Worm (Caenorhabditis elegans): ENCODE data around the gene ctns-1.
A peak's percentile ranks its signal among the peaks of the same experiment; 100 is the strongest.

Gene ctns-1

DNA sequence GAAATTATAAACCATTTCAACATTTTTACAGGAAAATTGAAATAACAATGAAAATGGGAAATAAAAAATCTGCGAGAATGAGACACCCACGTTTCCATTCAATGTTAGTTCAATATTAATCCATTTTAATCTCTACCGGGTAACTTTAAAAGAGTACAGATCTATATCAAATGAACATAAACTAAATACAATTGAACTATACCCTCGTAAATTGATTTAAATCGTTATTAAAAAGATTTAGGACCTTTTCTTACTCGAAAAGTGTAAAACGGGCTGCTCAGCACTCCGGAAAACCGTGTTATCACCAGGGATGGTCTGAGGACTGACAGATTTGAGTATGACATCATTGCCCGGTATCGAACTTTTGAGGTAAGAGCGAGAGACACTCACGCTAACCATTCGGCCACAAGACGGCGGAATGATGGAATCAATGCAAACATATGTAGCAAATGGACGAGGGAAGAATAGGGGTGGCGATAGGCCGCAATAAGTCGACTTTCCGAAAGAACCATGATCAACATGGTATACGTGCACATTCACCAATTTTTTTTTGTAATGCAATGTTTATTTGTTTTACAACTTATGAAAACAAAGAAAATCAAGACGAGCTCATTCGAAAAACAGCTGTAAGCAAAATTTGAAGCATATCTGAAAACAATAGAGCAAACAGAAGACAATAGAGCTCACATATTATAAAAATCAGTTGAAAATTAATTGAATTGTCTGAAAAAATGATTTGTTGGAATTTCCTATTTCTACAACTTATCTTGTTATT lies 29.6 kb downstream of the ctns-1 start, which contains the start of the genes chst-1 and C41C4.9:
Gene chst-1 (minus strand): TSS at position 51 of the 775 bp plus-strand sequence.
Gene C41C4.9 (plus strand): TSS at position 725 of the 775 bp plus-strand sequence.
- peak in 1 of 2 experiments; percentile 89 for TF ChIP-seq unc-62 (GFP tag; optimal IDR thresholded peaks at IDR 0.05 in 1 of 2)
- no peak for TF ChIP-seq unc-62 (tag; optimal IDR thresholded peaks at IDR 0.05)
- TF ChIP-seq snpc-4 (tag; optimal IDR thresholded peaks at IDR 0.05) = peak; percentile 3
- TF ChIP-seq skn-1 (tag; optimal IDR thresholded peaks at IDR 0.05) = no peak
- TF ChIP-seq daf-8 (GFP tag; IDR thresholded peaks at IDR 0.05) = 0 out of 2 replicates have a peak, but pooled peaks have one; percentile 70
- TF ChIP-seq hlh-11 (tag; optimal IDR thresholded peaks at IDR 0.05) = peak; percentile 74
- no peak for TF ChIP-seq lin-15B (tag; optimal IDR thresholded peaks at IDR 0.05)
- peak; percentile 84 for TF ChIP-seq nhr-102 (tag; optimal IDR thresholded peaks at IDR 0.05)
- TF ChIP-seq R02D3.7 (tag; optimal IDR thresholded peaks at IDR 0.05) = no peak
- TF ChIP-seq Y48G9A.11 (GFP tag; IDR thresholded peaks at IDR 0.05) = peak; percentile 84; the same call in 1 of the 2 replicates
- peak; percentile 88 for TF ChIP-seq nhr-111 (GFP tag; optimal IDR thresholded peaks at IDR 0.05)
- TF ChIP-seq madf-5 (GFP tag; IDR thresholded peaks at IDR 0.05) = peak; percentile 89 to 91; a peak in 3 of 4 replicates
- TF ChIP-seq hlh-30 (tag; optimal IDR thresholded peaks at IDR 0.05; ENCODE audit: insufficient read depth) = peak; percentile 71
- no peak for TF ChIP-seq ces-1 (GFP tag; optimal IDR thresholded peaks at IDR 0.05)
- peak; percentile 65 for TF ChIP-seq F49E8.2 (tag; optimal IDR thresholded peaks at IDR 0.05; ENCODE audit: borderline replicate concordance)
- TF ChIP-seq T26A8.4 (GFP tag; IDR thresholded peaks at IDR 0.05) = peak; percentile 91
- no peak for TF ChIP-seq tag-97 (GFP tag; IDR thresholded peaks at IDR 0.05)
- TF ChIP-seq lin-13 (GFP tag; optimal IDR thresholded peaks at IDR 0.05) = peak; percentile 40
- TF ChIP-seq dmd-6 (GFP tag; IDR thresholded peaks at IDR 0.05) = peak; percentile 67
- TF ChIP-seq nhr-28 (tag; optimal IDR thresholded peaks at IDR 0.05) = peak; percentile 25
- no peak for TF ChIP-seq jun-1 (tag; optimal IDR thresholded peaks at IDR 0.05)
- peak in 1 of 2 experiments; percentile 8 for TF ChIP-seq mdl-1 (tag; optimal IDR thresholded peaks at IDR 0.05)
- no peak for TF ChIP-seq unc-39 (tag; optimal IDR thresholded peaks at IDR 0.05)
- no peak for TF ChIP-seq egl-27 (tag; optimal IDR thresholded peaks at IDR 0.05)
- TF ChIP-seq lim-7 (GFP tag; IDR thresholded peaks at IDR 0.05) = peak; percentile 98; the same call in 1 of the 2 replicates
- no peak for TF ChIP-seq ZK546.5 (tag; optimal IDR thresholded peaks at IDR 0.05)
- TF ChIP-seq nhr-77 (tag; optimal IDR thresholded peaks at IDR 0.05) = peak; percentile 13
- TF ChIP-seq lin-29 (GFP tag; IDR thresholded peaks at IDR 0.05) = peak; percentile 51; the same call in 1 of the 2 replicates
- peak; percentile 76 for TF ChIP-seq hmg-1.1 (GFP tag; IDR thresholded peaks at IDR 0.05)
- peak; percentile 20 for TF ChIP-seq pqm-1 (tag; optimal IDR thresholded peaks at IDR 0.05)
- no peak; the same call in none of the 2 replicates for TF ChIP-seq nhr-42 (GFP tag; IDR thresholded peaks at IDR 0.05)
- no peak; the same call in 1 of the 2 replicates for TF ChIP-seq egl-43 (GFP tag; IDR thresholded peaks at IDR 0.05)
- peak in 1 of 2 experiments; percentile 59 for TF ChIP-seq lsy-2 (tag; optimal IDR thresholded peaks at IDR 0.05)
- TF ChIP-seq nhr-6 (tag; optimal IDR thresholded peaks at IDR 0.05) = peak; percentile 79
- TF ChIP-seq ceh-32 (tag; optimal IDR thresholded peaks at IDR 0.05; ENCODE audit: poor library complexity) = no peak
- TF ChIP-seq ceh-62 (tag; optimal IDR thresholded peaks at IDR 0.05) = no peak
- TF ChIP-seq daf-16 (GFP tag; optimal IDR thresholded peaks at IDR 0.05) = peak; percentile 77 to 84
- TF ChIP-seq daf-16 (tag; optimal IDR thresholded peaks at IDR 0.05) = peak; percentile 69
- TF ChIP-seq ztf-7 (tag; optimal IDR thresholded peaks at IDR 0.05) = peak; percentile 60
- TF ChIP-seq mep-1 (tag; optimal IDR thresholded peaks at IDR 0.05) = peak; percentile 78
- no peak for TF ChIP-seq fos-1 (tag; optimal IDR thresholded peaks at IDR 0.05)
- TF ChIP-seq nhr-10 (tag; optimal IDR thresholded peaks at IDR 0.05) = no peak
- peak; percentile 79 for TF ChIP-seq aly-2 (tag; optimal IDR thresholded peaks at IDR 0.05)
- peak; percentile 64; the same call in 1 of the 2 replicates for TF ChIP-seq zip-11 (GFP tag; IDR thresholded peaks at IDR 0.05)
- peak; percentile 91 for TF ChIP-seq arid-1 (GFP tag; conservative IDR thresholded peaks at IDR 0.05)
- peak; percentile 71 for TF ChIP-seq nhr-25 (tag; optimal IDR thresholded peaks at IDR 0.05; ENCODE audit: borderline replicate concordance, insufficient read depth)
- peak; percentile 90 for TF ChIP-seq gei-8 (GFP tag; optimal IDR thresholded peaks at IDR 0.05)
- TF ChIP-seq attf-4 (tag; optimal IDR thresholded peaks at IDR 0.05) = no peak
- TF ChIP-seq nhr-237 (tag; optimal IDR thresholded peaks at IDR 0.05) = no peak
- no peak; the same call in 1 of the 2 replicates for TF ChIP-seq saeg-2 (GFP tag; IDR thresholded peaks at IDR 0.05)
